Fruit fly (Drosophila melanogaster) whole organism, adult: Measurements from ENCODE around the gene CG31517.

Experiments used
- Crg-1 ChIP-seq: fragments of 200-800 bp; sonication (Bioruptor generic); optimal IDR thresholded peaks from 2 replicates; lab custom pipeline; 2016; ENCODE audit warnings: missing biosample characterization, missing genetic modification characterization
- ovo ChIP-seq: fragments of 200-800 bp; sonication (Bioruptor generic); optimal IDR thresholded peaks from 2 replicates; lab custom pipeline; 2016; ENCODE audit warnings: missing biosample characterization, missing genetic modification characterization

- no peak for TF ChIP-seq Crg-1 (GFP tag; lab: Kevin White, UChicago)
- no peak for TF ChIP-seq ovo (GFP tag; lab: Kevin White, UChicago)
These were observed 32.6 kb upstream of the CG31517 start for dm6 chr3R:13915646-13916045.
